Worm (Caenorhabditis elegans): ENCODE results near the gene F48C5.2.

ce11 chrX:11469600-11469999 lies 15.5 kb upstream of the F48C5.2 start:
- no peak for TF ChIP-seq lin-13 (tag; optimal IDR thresholded peaks at IDR 0.05)
- TF ChIP-seq snpc-4 (tag; optimal IDR thresholded peaks at IDR 0.05): no peak
- no peak for TF ChIP-seq drap-1 (GFP tag; optimal IDR thresholded peaks at IDR 0.05)
- no peak for TF ChIP-seq unc-39 (tag; optimal IDR thresholded peaks at IDR 0.05)
- no peak for TF ChIP-seq unc-62 (GFP tag; optimal IDR thresholded peaks at IDR 0.05)

Data from whole organism, mixed stage, embryonic.